Worm (Caenorhabditis elegans) whole organism, late embryonic: Measurements from ENCODE around the gene F46H5.2.
A peak's percentile ranks its signal among the peaks of the same experiment; 100 is the strongest.

ENCODE experiments used
- T23F11.4 ChIP-seq: fragments of 200-800 bp; sonication (Bioruptor generic); optimal IDR thresholded peaks from 2 replicates; lab custom pipeline; 2018; ENCODE audit warnings: mild to moderate bottlenecking, missing genetic modification characterization, missing compliant biosample characterization
- ceh-14 ChIP-seq: sonication (generic microtip); optimal IDR thresholded peaks from 2 replicates; lab custom pipeline; 2016; ENCODE audit warnings: missing genotype, missing genetic modification characterization, missing compliant biosample characterization
- ceh-34 ChIP-seq: sonication (generic microtip); optimal IDR thresholded peaks from 2 replicates; lab custom pipeline; 2016; ENCODE audit warnings: mild to moderate bottlenecking, missing genetic modification characterization, missing compliant biosample characterization
- ceh-48 ChIP-seq: sonication (generic microtip); optimal IDR thresholded peaks from 2 replicates; lab custom pipeline; 2016; ENCODE audit warnings: missing genetic modification characterization, inconsistent platforms, missing compliant biosample characterization
- ceh-9 ChIP-seq: sonication (generic microtip); optimal IDR thresholded peaks from 2 replicates; lab custom pipeline; 2016; ENCODE audit warnings: mild to moderate bottlenecking, missing genetic modification characterization, inconsistent platforms, missing compliant biosample characterization
- ets-4 ChIP-seq: sonication (generic microtip); optimal IDR thresholded peaks from 2 replicates; lab custom pipeline; 2016; ENCODE audit warnings: missing genetic modification characterization, missing compliant biosample characterization
- nhr-11 ChIP-seq: fragments of 150-350 bp; optimal IDR thresholded peaks from 2 replicates; lab custom pipeline; 2014; ENCODE audit warnings: missing biosample characterization, missing genetic modification characterization
- pha-4 ChIP-seq: fragments of 150-350 bp; optimal IDR thresholded peaks from 2 replicates; lab custom pipeline; 2018; ENCODE audit warnings: missing biosample characterization, missing genetic modification reagents, missing genetic modification characterization
- pqm-1 ChIP-seq: sonication (generic microtip); optimal IDR thresholded peaks from 2 replicates; lab custom pipeline; 2016; ENCODE audit warnings: missing genetic modification characterization, missing compliant biosample characterization
- sdc-2 ChIP-seq: sonication (generic microtip); optimal IDR thresholded peaks from 2 replicates; lab custom pipeline; 2016; ENCODE audit warnings: missing genotype, missing genetic modification characterization, missing compliant biosample characterization
- sox-2 ChIP-seq: fragments of 200-800 bp; sonication (Bioruptor generic); IDR thresholded peaks from 2 replicates; pipeline ENCODE4 v1.3.6; 2022; ENCODE audit warnings: missing genetic modification reagents, missing genetic modification characterization, missing compliant biosample characterization
- sox-4 ChIP-seq: sonication (generic microtip); optimal IDR thresholded peaks from 2 replicates; lab custom pipeline; 2017; ENCODE audit warnings: mild to moderate bottlenecking, missing genetic modification characterization, inconsistent platforms, missing compliant biosample characterization
- unc-42 ChIP-seq: sonication (generic microtip); optimal IDR thresholded peaks from 2 replicates; lab custom pipeline; 2016; ENCODE audit warnings: missing genotype, missing genetic modification characterization, missing compliant biosample characterization

DNA sequence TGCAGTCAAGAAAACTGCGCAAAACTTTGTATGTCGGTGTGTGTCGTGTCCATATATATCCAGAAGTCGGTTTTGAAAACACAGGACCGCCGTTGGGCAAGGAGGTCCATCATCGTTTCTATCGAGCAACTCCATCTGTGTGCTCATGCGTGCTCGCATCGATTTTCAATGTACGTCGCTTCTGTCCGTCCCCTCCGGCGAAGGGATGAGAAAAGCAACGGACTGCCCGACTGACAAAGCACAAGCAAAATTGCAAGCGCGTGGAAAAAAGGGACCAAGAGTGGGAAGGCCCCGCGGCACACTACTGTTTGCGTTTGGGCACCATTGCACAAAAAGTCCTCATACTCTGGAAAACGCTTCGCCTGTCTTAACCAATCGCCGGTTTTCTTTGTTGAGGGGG is 43.1 kb upstream of the F46H5.2 start:
- TF ChIP-seq sox-4: no peak
- no peak for TF ChIP-seq pqm-1 (tag; lab: Kevin White, UChicago)
- no peak for TF ChIP-seq sdc-2
- no peak for TF ChIP-seq ets-4
- TF ChIP-seq pha-4 (tag; lab: Kevin White, UChicago): no peak
- no peak for TF ChIP-seq sox-2 (GFP tag; lab: Robert Waterston, UW)
- no peak for TF ChIP-seq nhr-11 (tag; lab: Kevin White, UChicago)
- peak; percentile 84 for TF ChIP-seq ceh-48 (tag; lab: Kevin White, UChicago)
- no peak for TF ChIP-seq ceh-9 (tag; lab: Kevin White, UChicago)
- no peak for TF ChIP-seq T23F11.4
- no peak for TF ChIP-seq ceh-14
- TF ChIP-seq unc-42: no peak
- no peak for TF ChIP-seq ceh-34 (tag; lab: Kevin White, UChicago)
